Worm (Caenorhabditis elegans) whole organism, young adult: Measurements from ENCODE around the gene nifk-1.

ENCODE experiments used
- B0261.1 ChIP-seq: sonication (generic microtip); optimal IDR thresholded peaks from 2 replicates; lab custom pipeline; 2016; ENCODE audit warnings: mild to moderate bottlenecking, missing genetic modification characterization, moderate library complexity, missing compliant biosample characterization
- D2030.7 ChIP-seq: fragments of 200-800 bp; sonication (Bioruptor generic); IDR thresholded peaks from 2 replicates; pipeline ENCODE4 v1.3.6; 2022; ENCODE audit warnings: missing genetic modification reagents, missing genetic modification characterization, missing compliant biosample characterization
- F10E7.11 ChIP-seq: sonication (generic microtip); optimal IDR thresholded peaks from 2 replicates; lab custom pipeline; 2017; ENCODE audit warnings: mild to moderate bottlenecking, missing genetic modification characterization, moderate library complexity, missing compliant biosample characterization
- F52B5.7 ChIP-seq: sonication (generic microtip); optimal IDR thresholded peaks from 2 replicates; lab custom pipeline; 2016; ENCODE audit warnings: mild to moderate bottlenecking, missing genetic modification characterization, missing compliant biosample characterization
- F55B11.4 ChIP-seq: sonication (generic microtip); optimal IDR thresholded peaks from 2 replicates; lab custom pipeline; 2016; ENCODE audit warnings: missing compliant biosample characterization, missing genetic modification characterization, borderline replicate concordance; ENCODE audit not compliant: insufficient read depth
- F57A8.1 ChIP-seq: fragments of 200-800 bp; sonication (Bioruptor generic); optimal IDR thresholded peaks from 2 replicates; lab custom pipeline; 2018; ENCODE audit warnings: mild to moderate bottlenecking, missing genetic modification characterization, moderate library complexity, missing compliant biosample characterization
- T07F8.4 ChIP-seq: sonication (generic microtip); optimal IDR thresholded peaks from 2 replicates; lab custom pipeline; 2016; ENCODE audit warnings: mild to moderate bottlenecking, missing genetic modification characterization, moderate library complexity, missing compliant biosample characterization
- T26A5.8 ChIP-seq: sonication (generic microtip); optimal IDR thresholded peaks from 2 replicates; lab custom pipeline; 2016; ENCODE audit warnings: missing genetic modification characterization, missing compliant biosample characterization
- aptf-3 ChIP-seq: fragments of 200-800 bp; sonication (Bioruptor generic); IDR thresholded peaks from 2 replicates; pipeline ENCODE4 v1.3.6; 2022; ENCODE audit warnings: missing genetic modification characterization, missing compliant biosample characterization
- ceh-27 ChIP-seq: fragments of 200-800 bp; sonication (Bioruptor generic); optimal IDR thresholded peaks from 2 replicates; lab custom pipeline; 2018; ENCODE audit warnings: mild to moderate bottlenecking, missing genetic modification characterization, moderate library complexity, missing compliant biosample characterization
- ceh-40 ChIP-seq: fragments of 200-800 bp; sonication (Bioruptor generic); IDR thresholded peaks from 2 replicates; pipeline ENCODE4 v1.3.6; 2022; ENCODE audit warnings: missing genetic modification characterization, missing compliant biosample characterization
- dox-1 ChIP-seq: fragments of 200-800 bp; sonication (Bioruptor generic); IDR thresholded peaks from 2 replicates; pipeline ENCODE4 v1.3.6; 2022; ENCODE audit warnings: missing genetic modification reagents, missing genetic modification characterization, missing compliant biosample characterization
- dpl-1 ChIP-seq: fragments of 150-350 bp; optimal IDR thresholded peaks from 2 replicates; lab custom pipeline; 2014; ENCODE audit warnings: missing biosample characterization, missing genetic modification reagents, missing genetic modification characterization
- egl-44 ChIP-seq: fragments of 200-800 bp; sonication (Bioruptor generic); IDR thresholded peaks from 2 replicates; pipeline ENCODE4 v1.3.6; 2022; ENCODE audit warnings: missing genetic modification reagents, missing genetic modification characterization, missing compliant biosample characterization
- ekl-4 ChIP-seq: fragments of 200-800 bp; sonication (Bioruptor generic); IDR thresholded peaks from 2 replicates; pipeline ENCODE4 v1.3.6; 2022; ENCODE audit warnings: missing genetic modification reagents, missing genetic modification characterization, missing compliant biosample characterization
- gei-17 ChIP-seq: fragments of 200-800 bp; sonication (Bioruptor generic); optimal IDR thresholded peaks from 2 replicates; lab custom pipeline; 2018; ENCODE audit warnings: mild to moderate bottlenecking, missing genetic modification characterization, missing compliant biosample characterization
- hmg-1.2 ChIP-seq: fragments of 200-800 bp; sonication (Bioruptor generic); IDR thresholded peaks from 2 replicates; pipeline ENCODE4 v1.3.6; 2022; ENCODE audit warnings: missing genetic modification reagents, missing genetic modification characterization, missing compliant biosample characterization
- hmg-20 ChIP-seq: fragments of 200-800 bp; sonication (Bioruptor generic); IDR thresholded peaks from 2 replicates; pipeline ENCODE4 v1.3.6; 2022; ENCODE audit warnings: missing genetic modification reagents, missing genetic modification characterization, missing compliant biosample characterization
- hrde-1 ChIP-seq: sonication (generic microtip); optimal IDR thresholded peaks from 2 replicates; lab custom pipeline; 2016; ENCODE audit warnings: missing genetic modification characterization, mild to moderate bottlenecking, missing compliant biosample characterization, moderate library complexity, missing genotype, missing genetic modification reagents, borderline replicate concordance
- let-526 ChIP-seq: fragments of 200-800 bp; sonication (Bioruptor generic); IDR thresholded peaks from 2 replicates; pipeline ENCODE4 v1.3.6; 2022; ENCODE audit warnings: missing genetic modification reagents, missing genetic modification characterization, missing compliant biosample characterization
- lin-26 ChIP-seq: fragments of 200-800 bp; sonication (Bioruptor generic); IDR thresholded peaks from 2 replicates; pipeline ENCODE4 v1.3.6; 2022; ENCODE audit warnings: missing genetic modification reagents, missing genetic modification characterization, missing compliant biosample characterization
- lin-35 ChIP-seq, 3 experiments: fragments of 150-350 bp in 2 of 3; sonication (generic microtip) in 1 of 3; optimal IDR thresholded peaks; 2 replicates each; lab custom pipeline; 2014 to 2018; ENCODE audit warnings: missing biosample characterization in 3 of 3, missing genetic modification characterization in 3 of 3, missing genetic modification reagents in 3 of 3
- lin-54 ChIP-seq: fragments of 200-800 bp; sonication (Bioruptor generic); optimal IDR thresholded peaks from 2 replicates; lab custom pipeline; 2018; ENCODE audit warnings: mild to moderate bottlenecking, missing genetic modification characterization, missing compliant biosample characterization
- lir-1 ChIP-seq: fragments of 200-800 bp; sonication (Bioruptor generic); conservative IDR thresholded peaks from 2 replicates; pipeline ENCODE4 v1.3.6; 2022; ENCODE audit warnings: missing genetic modification reagents, missing genetic modification characterization, missing compliant biosample characterization
- lsl-1 ChIP-seq: fragments of 200-800 bp; sonication (Bioruptor generic); optimal IDR thresholded peaks from 2 replicates; lab custom pipeline; 2018; ENCODE audit warnings: mild to moderate bottlenecking, missing genetic modification characterization, moderate library complexity, missing compliant biosample characterization
- lsy-27 ChIP-seq: sonication (generic microtip); optimal IDR thresholded peaks from 2 replicates; lab custom pipeline; 2017; ENCODE audit warnings: missing genetic modification characterization, mild to moderate bottlenecking, missing compliant biosample characterization, antibody characterized with exemption, missing genotype, borderline replicate concordance; ENCODE audit not compliant: insufficient read depth
- madf-6 ChIP-seq: fragments of 200-800 bp; sonication (Bioruptor generic); IDR thresholded peaks from 2 replicates; pipeline ENCODE4 v1.3.6; 2022; ENCODE audit warnings: missing genetic modification reagents, missing genetic modification characterization, missing compliant biosample characterization
- madf-8 ChIP-seq: fragments of 200-800 bp; sonication (Bioruptor generic); conservative IDR thresholded peaks from 2 replicates; pipeline ENCODE4 v1.3.6; 2022; ENCODE audit warnings: missing genetic modification reagents, missing genetic modification characterization, missing compliant biosample characterization
- mcd-1 ChIP-seq: fragments of 200-800 bp; sonication (Bioruptor generic); IDR thresholded peaks from 2 replicates; pipeline ENCODE4 v1.3.6; 2022; ENCODE audit warnings: missing genetic modification reagents, missing genetic modification characterization, missing compliant biosample characterization
- mel-28 ChIP-seq: sonication (generic microtip); optimal IDR thresholded peaks from 2 replicates; lab custom pipeline; 2016; ENCODE audit warnings: borderline replicate concordance, mild to moderate bottlenecking, missing genetic modification characterization, missing compliant biosample characterization
- mes-4 ChIP-seq: sonication (generic microtip); optimal IDR thresholded peaks from 2 replicates; lab custom pipeline; 2016; ENCODE audit warnings: missing genotype, missing genetic modification characterization, missing compliant biosample characterization
- mxl-1 ChIP-seq: sonication (generic microtip); optimal IDR thresholded peaks from 2 replicates; lab custom pipeline; 2016; ENCODE audit warnings: missing genetic modification characterization, missing compliant biosample characterization
- nfya-1 ChIP-seq: sonication (generic microtip); optimal IDR thresholded peaks from 2 replicates; lab custom pipeline; 2017; ENCODE audit warnings: antibody characterized with exemption, missing compliant biosample characterization, missing genetic modification characterization, borderline replicate concordance; ENCODE audit not compliant: insufficient read depth
- nhr-179 ChIP-seq: sonication (generic microtip); optimal IDR thresholded peaks from 2 replicates; lab custom pipeline; 2016; ENCODE audit warnings: mild to moderate bottlenecking, missing genetic modification characterization, missing compliant biosample characterization
- nhr-80 ChIP-seq: sonication (generic microtip); optimal IDR thresholded peaks from 2 replicates; lab custom pipeline; 2016; ENCODE audit warnings: missing genetic modification characterization, missing compliant biosample characterization
- rcor-1 ChIP-seq: fragments of 200-800 bp; sonication (Bioruptor generic); IDR thresholded peaks from 2 replicates; pipeline ENCODE4 v1.3.6; 2022; ENCODE audit warnings: missing genetic modification reagents, missing genetic modification characterization, missing compliant biosample characterization
- rec-8 ChIP-seq, 2 experiments: sonication (generic microtip); optimal IDR thresholded peaks; 2 replicates each; lab custom pipeline; 2016; ENCODE audit warnings: mild to moderate bottlenecking in 2 of 2, missing genetic modification characterization in 2 of 2, missing genetic modification reagents in 2 of 2, missing genotype in 2 of 2, missing biosample characterization in 1 of 2, missing compliant biosample characterization in 1 of 2, moderate library complexity in 1 of 2
- rpc-1 ChIP-seq, 2 experiments: fragments of 150-350 bp in 1 of 2; sonication (generic microtip) in 1 of 2; optimal IDR thresholded peaks; 2 replicates each; lab custom pipeline; 2014 to 2018; ENCODE audit warnings: missing biosample characterization in 1 of 2, missing genetic modification characterization in 1 of 2, missing genetic modification reagents in 1 of 2, missing genotype in 1 of 2
- sea-2 ChIP-seq: fragments of 200-800 bp; sonication (Bioruptor generic); IDR thresholded peaks from 2 replicates; pipeline ENCODE4 v1.3.6; 2022; ENCODE audit warnings: missing genetic modification characterization, missing compliant biosample characterization
- snpc-4 ChIP-seq, 5 experiments: fragments of 150-350 bp in 1 of 5; sonication (generic microtip) in 4 of 5; optimal IDR thresholded peaks; 2 replicates each; lab custom pipeline; 2014 to 2018; ENCODE audit warnings: missing genetic modification characterization in 5 of 5, missing biosample characterization in 3 of 5, antibody characterized with exemption in 2 of 5, mild to moderate bottlenecking in 2 of 5, missing compliant biosample characterization in 2 of 5, missing genotype in 2 of 5, moderate library complexity in 2 of 5, missing genetic modification reagents in 1 of 5
- xnd-1 ChIP-seq: sonication (generic microtip); optimal IDR thresholded peaks from 2 replicates; lab custom pipeline; 2016; ENCODE audit warnings: missing genotype, missing genetic modification reagents, missing genetic modification characterization, missing compliant biosample characterization
- zfh-2 ChIP-seq: fragments of 200-800 bp; sonication (Bioruptor generic); conservative IDR thresholded peaks from 2 replicates; pipeline ENCODE4 v1.3.6; 2022; ENCODE audit warnings: missing genetic modification reagents, missing genetic modification characterization, missing compliant biosample characterization
- zim-3 ChIP-seq: sonication (generic microtip); optimal IDR thresholded peaks from 2 replicates; lab custom pipeline; 2017; ENCODE audit warnings: mild to moderate bottlenecking, missing genetic modification characterization, moderate library complexity, missing compliant biosample characterization
- ztf-22 ChIP-seq: fragments of 200-800 bp; sonication (Bioruptor generic); optimal IDR thresholded peaks from 2 replicates; lab custom pipeline; 2018; ENCODE audit warnings: mild to moderate bottlenecking, missing genetic modification characterization, moderate library complexity, missing compliant biosample characterization
- ztf-28 ChIP-seq: fragments of 200-800 bp; sonication (Bioruptor generic); IDR thresholded peaks from 2 replicates; pipeline ENCODE4 v1.3.6; 2022; ENCODE audit warnings: missing genetic modification reagents, missing genetic modification characterization, missing compliant biosample characterization
- ztf-3 ChIP-seq: fragments of 200-800 bp; sonication (Bioruptor generic); optimal IDR thresholded peaks from 2 replicates; lab custom pipeline; 2018; ENCODE audit warnings: mild to moderate bottlenecking, missing genetic modification characterization, missing compliant biosample characterization

The nifk-1 gene

ce11 chrIII:4689595-4689994 lies 3.5 kb downstream of the nifk-1 start (continued):
- TF ChIP-seq mes-4 (tag; lab: Kevin White, UChicago) (peak; percentile 91), lin-35 (GFP tag; optimal IDR thresholded peaks at IDR 0.05; lab: Kevin White, UChicago) (peak in 1 of 3 experiments; percentile 75), mcd-1 (GFP tag; lab: Robert Waterston, UW) (no peak), F55B11.4 (tag; lab: Kevin White, UChicago) (no peak), D2030.7 (peak; percentile 86), mel-28 (no peak), hmg-20 (GFP tag; lab: Robert Waterston, UW) (0 out of 2 replicates have a peak, but pooled peaks have one; percentile 59), mxl-1 (tag; lab: Kevin White, UChicago) (peak; percentile 92), zim-3 (peak; percentile 94), sea-2 (no peak), ceh-27 (peak; percentile 88), ekl-4 (GFP tag; lab: Robert Waterston, UW) (peak; percentile 81), snpc-4 (GFP tag; optimal IDR thresholded peaks at IDR 0.05; lab: Kevin White, UChicago) (peak; percentile 78), snpc-4 (tag; optimal IDR thresholded peaks at IDR 0.05; lab: Kevin White, UChicago) (peak in 3 of 4 experiments; percentile 2 to 66 (median 42)), hrde-1 (tag; lab: Kevin White, UChicago) (peak; percentile 86), nfya-1 (no peak), let-526 (GFP tag; lab: Robert Waterston, UW) (peak; percentile 74; the same call in 1 of the 2 replicates), F57A8.1 (GFP tag; lab: Kevin White, UChicago) (peak; percentile 74), ceh-40 (GFP tag; lab: Robert Waterston, UW) (peak; percentile 76; the same call in 1 of the 2 replicates), lin-54 (GFP tag; lab: Kevin White, UChicago) (peak; percentile 77), T07F8.4 (tag; lab: Kevin White, UChicago) (peak; percentile 87), rpc-1 (optimal IDR thresholded peaks at IDR 0.05; lab: Kevin White, UChicago) (peak; percentile 91), rpc-1 (tag; optimal IDR thresholded peaks at IDR 0.05; lab: Kevin White, UChicago) (peak; percentile 100), madf-6 (GFP tag; lab: Robert Waterston, UW) (peak; percentile 74; the same call in 1 of the 2 replicates), B0261.1 (tag; lab: Kevin White, UChicago) (peak; percentile 94), hmg-1.2 (GFP tag; lab: Robert Waterston, UW) (peak; percentile 71), nhr-179 (tag; lab: Kevin White, UChicago) (no peak), nhr-80 (tag; lab: Kevin White, UChicago) (peak; percentile 70), rcor-1 (GFP tag; lab: Robert Waterston, UW) (peak; percentile 23; the same call in 1 of the 2 replicates), T26A5.8 (tag; lab: Kevin White, UChicago) (peak; percentile 79), ztf-3 (GFP tag; lab: Kevin White, UChicago) (peak; percentile 36), F10E7.11 (peak; percentile 62), xnd-1 (peak; percentile 26), lir-1 (GFP tag; lab: Robert Waterston, UW) (no peak; the same call in 1 of the 2 replicates), madf-8 (GFP tag; lab: Robert Waterston, UW) (peak; percentile 41; the same call in 1 of the 2 replicates), lsl-1 (GFP tag; lab: Kevin White, UChicago) (peak; percentile 67), rec-8 (tag; optimal IDR thresholded peaks at IDR 0.05; lab: Kevin White, UChicago) (peak; percentile 78 to 96), dox-1 (GFP tag; lab: Robert Waterston, UW) (peak; percentile 87), F52B5.7 (tag; lab: Kevin White, UChicago) (peak; percentile 91), ztf-28 (peak; percentile 91), dpl-1 (GFP tag; lab: Kevin White, UChicago) (no peak), ztf-22 (GFP tag; lab: Kevin White, UChicago) (peak; percentile 53), egl-44 (GFP tag; lab: Robert Waterston, UW) (peak; percentile 79), lin-26 (GFP tag; lab: Robert Waterston, UW) (peak; percentile 97), gei-17 (GFP tag; lab: Kevin White, UChicago) (peak; percentile 29), zfh-2 (no peak), aptf-3 (GFP tag; lab: Robert Waterston, UW) (peak; percentile 90), lsy-27 (tag; lab: Kevin White, UChicago) (peak; percentile 70)
